Worm (Caenorhabditis elegans) whole organism, L3 larva: ENCODE results near the gene Y75B12A.2.

Experiments used
- aly-2 ChIP-seq: fragments of 150-350 bp; optimal IDR thresholded peaks from 2 replicates; lab custom pipeline; 2014; ENCODE audit warnings: missing biosample characterization, missing genetic modification characterization
- ama-1 ChIP-seq: fragments of 150-350 bp; optimal IDR thresholded peaks from 2 replicates; lab custom pipeline; 2018
- ceh-9 ChIP-seq: sonication (generic microtip); optimal IDR thresholded peaks from 2 replicates; lab custom pipeline; 2018; ENCODE audit warnings: missing biosample characterization, missing genetic modification characterization
- nfya-1 ChIP-seq: sonication (generic microtip); optimal IDR thresholded peaks from 2 replicates; lab custom pipeline; 2017; ENCODE audit warnings: missing genetic modification characterization, mild to moderate bottlenecking, missing compliant biosample characterization, antibody characterized with exemption, moderate library complexity; ENCODE audit not compliant: insufficient read depth
- nhr-23 ChIP-seq: fragments of 150-350 bp; optimal IDR thresholded peaks from 2 replicates; lab custom pipeline; 2014; ENCODE audit warnings: missing biosample characterization, missing genetic modification reagents, missing genetic modification characterization
- nhr-237 ChIP-seq: fragments of 150-350 bp; optimal IDR thresholded peaks from 2 replicates; lab custom pipeline; 2014; ENCODE audit warnings: missing biosample characterization, missing genetic modification characterization
- nhr-76 ChIP-seq: fragments of 150-350 bp; sonication (generic microtip); optimal IDR thresholded peaks from 5 replicates; lab custom pipeline; 2014; ENCODE audit warnings: missing biosample characterization, missing genetic modification characterization
- unc-39 ChIP-seq: sonication (generic microtip); optimal IDR thresholded peaks from 4 replicates; lab custom pipeline; 2017; ENCODE audit warnings: missing biosample characterization, missing genetic modification characterization

DNA sequence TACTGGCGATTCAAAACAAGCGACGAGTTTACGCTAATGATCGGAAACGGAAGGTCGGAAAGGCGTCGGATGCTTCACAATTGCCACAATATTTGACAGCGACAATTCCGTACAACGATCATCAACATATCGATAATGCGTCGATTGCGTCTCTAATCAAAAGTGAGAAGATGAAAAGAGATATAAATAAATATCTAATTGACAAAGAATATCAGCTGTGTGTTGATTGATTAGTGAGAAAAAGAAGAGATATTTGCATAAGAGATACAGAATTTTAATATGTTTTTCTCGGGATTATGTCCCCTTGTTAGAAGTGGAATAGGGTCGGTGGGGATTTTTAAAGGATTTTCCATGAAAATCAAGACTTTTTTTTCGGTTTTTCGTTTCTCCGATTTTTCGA is 30.8 kb upstream of the Y75B12A.2 start:
- TF ChIP-seq nhr-76 (tag; lab: Kevin White, UChicago) = no peak
- no peak for TF ChIP-seq nhr-23 (tag; lab: Kevin White, UChicago)
- no peak for TF ChIP-seq nfya-1 (tag; lab: Kevin White, UChicago)
- no peak for TF ChIP-seq nhr-237 (tag; lab: Kevin White, UChicago)
- TF ChIP-seq aly-2 (tag; lab: Kevin White, UChicago) = no peak
- no peak for TF ChIP-seq ama-1 (lab: Kevin White, UChicago)
- no peak for TF ChIP-seq unc-39 (tag; lab: Kevin White, UChicago)
- no peak for TF ChIP-seq ceh-9
